Fruit fly (Drosophila melanogaster) whole organism, prepupa: ENCODE measurements around the gene CG8031.
A peak's percentile ranks its signal among the peaks of the same experiment; 100 is the strongest.

Experiments
- CG10631 ChIP-seq: fragments of 200-800 bp; sonication (Bioruptor generic); optimal IDR thresholded peaks from 2 replicates; lab custom pipeline; 2016; ENCODE audit warnings: missing biosample characterization, missing genetic modification characterization
- CG11762 ChIP-seq: fragments of 200-800 bp; sonication (Bioruptor generic); optimal IDR thresholded peaks from 3 replicates; lab custom pipeline; 2016; ENCODE audit warnings: missing biosample characterization, missing genetic modification characterization; ENCODE audit not compliant: insufficient read depth
- CG15336 ChIP-seq: fragments of 200-800 bp; sonication (Bioruptor generic); IDR thresholded peaks from 2 replicates; pipeline ENCODE4 v1.3.6; 2022; ENCODE audit warnings: missing biosample characterization, missing genetic modification characterization
- CG1621 ChIP-seq: fragments of 200-800 bp; sonication (Bioruptor generic); optimal IDR thresholded peaks from 3 replicates; lab custom pipeline; 2018; ENCODE audit warnings: missing biosample characterization, mild to moderate bottlenecking, missing genetic modification characterization
- CG16779 ChIP-seq: fragments of 200-800 bp; sonication (Bioruptor generic); optimal IDR thresholded peaks from 3 replicates; lab custom pipeline; 2017; ENCODE audit warnings: missing biosample characterization, mild to moderate bottlenecking, missing genetic modification characterization
- CG31627 ChIP-seq: fragments of 200-800 bp; sonication (Bioruptor generic); optimal IDR thresholded peaks from 3 replicates; lab custom pipeline; 2016; ENCODE audit warnings: missing biosample characterization, missing genetic modification characterization
- CG32006 ChIP-seq: fragments of 200-800 bp; sonication (Bioruptor generic); optimal IDR thresholded peaks from 3 replicates; lab custom pipeline; 2017; ENCODE audit warnings: missing biosample characterization, mild to moderate bottlenecking, missing genetic modification characterization
- CG3919 ChIP-seq: fragments of 200-800 bp; sonication (Bioruptor generic); optimal IDR thresholded peaks from 3 replicates; lab custom pipeline; 2016; ENCODE audit warnings: missing biosample characterization, missing genetic modification characterization
- CG4318 ChIP-seq: fragments of 200-800 bp; sonication (Bioruptor generic); optimal IDR thresholded peaks from 3 replicates; lab custom pipeline; 2017; ENCODE audit warnings: missing biosample characterization, mild to moderate bottlenecking, missing genetic modification characterization
- CG6276 ChIP-seq: fragments of 200-800 bp; sonication (Bioruptor generic); optimal IDR thresholded peaks from 2 replicates; lab custom pipeline; 2017; ENCODE audit warnings: missing biosample characterization, mild to moderate bottlenecking, missing genetic modification characterization
- CG6792 ChIP-seq: fragments of 200-800 bp; sonication (Bioruptor generic); optimal IDR thresholded peaks from 3 replicates; lab custom pipeline; 2016; ENCODE audit warnings: missing biosample characterization, missing genetic modification characterization
- CG6808 ChIP-seq: fragments of 200-800 bp; sonication (Bioruptor generic); optimal IDR thresholded peaks from 3 replicates; lab custom pipeline; 2017; ENCODE audit warnings: missing biosample characterization, missing genetic modification characterization, mild to moderate bottlenecking, moderate library complexity, missing genetic modification reagents
- CG6854 ChIP-seq: fragments of 200-800 bp; sonication (Bioruptor generic); optimal IDR thresholded peaks from 2 replicates; lab custom pipeline; 2017; ENCODE audit warnings: missing biosample characterization, mild to moderate bottlenecking, missing genetic modification characterization
- CG7368 ChIP-seq: fragments of 200-800 bp; sonication (Bioruptor generic); optimal IDR thresholded peaks from 3 replicates; lab custom pipeline; 2016; ENCODE audit warnings: missing biosample characterization, missing genetic modification characterization
- CG8119 ChIP-seq: fragments of 200-800 bp; sonication (Bioruptor generic); IDR thresholded peaks from 3 replicates; pipeline ENCODE4 v1.3.6; 2022; ENCODE audit warnings: missing biosample characterization, missing genetic modification characterization
- CG8319 ChIP-seq: fragments of 200-800 bp; sonication (Bioruptor generic); optimal IDR thresholded peaks from 3 replicates; lab custom pipeline; 2016; ENCODE audit warnings: missing biosample characterization, missing genetic modification characterization
- Eip75B ChIP-seq: fragments of 200-800 bp; sonication (Bioruptor generic); optimal IDR thresholded peaks from 3 replicates; lab custom pipeline; 2016; ENCODE audit warnings: missing biosample characterization, missing genetic modification characterization
- Eip78C ChIP-seq: fragments of 200-800 bp; sonication (Bioruptor generic); peaks from one replicate; lab custom pipeline; 2016; ENCODE audit warnings: missing biosample characterization, missing genetic modification characterization
- Eip93F ChIP-seq: fragments of 200-800 bp; sonication (Bioruptor generic); optimal IDR thresholded peaks from 2 replicates; lab custom pipeline; 2016; ENCODE audit warnings: missing biosample characterization, mild to moderate bottlenecking, missing genetic modification characterization
- Ets96B ChIP-seq: fragments of 200-800 bp; optimal IDR thresholded peaks from 2 replicates; lab custom pipeline; 2019; ENCODE audit warnings: missing biosample characterization, mild to moderate bottlenecking, missing genetic modification characterization, moderate library complexity
- Gug ChIP-seq: fragments of 200-800 bp; sonication (Bioruptor generic); IDR thresholded peaks from 2 replicates; pipeline ENCODE4 v1.3.6; 2022; ENCODE audit warnings: missing biosample characterization, missing genetic modification characterization
- Hr39 ChIP-seq: fragments of 200-800 bp; sonication (Bioruptor generic); optimal IDR thresholded peaks from 2 replicates; lab custom pipeline; 2016; ENCODE audit warnings: missing biosample characterization, missing genetic modification characterization
- Hr4 ChIP-seq: fragments of 200-800 bp; sonication (Bioruptor generic); optimal IDR thresholded peaks from 3 replicates; lab custom pipeline; 2016; ENCODE audit warnings: missing biosample characterization, missing genetic modification characterization
- Met ChIP-seq: fragments of 200-800 bp; sonication (Bioruptor generic); optimal IDR thresholded peaks from 3 replicates; lab custom pipeline; 2016; ENCODE audit warnings: missing biosample characterization, missing genetic modification characterization
- OdsH ChIP-seq: fragments of 200-800 bp; sonication (Bioruptor generic); optimal IDR thresholded peaks from 3 replicates; lab custom pipeline; 2016; ENCODE audit warnings: missing biosample characterization, missing genetic modification characterization
- Sox102F ChIP-seq: fragments of 200-800 bp; sonication (Bioruptor generic); optimal IDR thresholded peaks from 2 replicates; lab custom pipeline; 2016; ENCODE audit warnings: missing biosample characterization, mild to moderate bottlenecking, missing genetic modification characterization
- Sox15 ChIP-seq: fragments of 200-800 bp; sonication (Bioruptor generic); optimal IDR thresholded peaks from 3 replicates; lab custom pipeline; 2016; ENCODE audit warnings: missing biosample characterization, missing genetic modification characterization
- achi ChIP-seq: fragments of 200-800 bp; sonication (Bioruptor generic); optimal IDR thresholded peaks from 3 replicates; lab custom pipeline; 2016; ENCODE audit warnings: missing biosample characterization, missing genetic modification characterization
- acj6 ChIP-seq: fragments of 200-800 bp; sonication (Bioruptor generic); optimal IDR thresholded peaks from 3 replicates; lab custom pipeline; 2016; ENCODE audit warnings: missing biosample characterization, missing genetic modification characterization
- cyc ChIP-seq: fragments of 200-800 bp; sonication (Bioruptor generic); optimal IDR thresholded peaks from 3 replicates; lab custom pipeline; 2016; ENCODE audit warnings: missing biosample characterization, missing genetic modification characterization
- dac ChIP-seq: fragments of 200-800 bp; sonication (Bioruptor generic); optimal IDR thresholded peaks from 2 replicates; lab custom pipeline; 2017; ENCODE audit warnings: missing biosample characterization, mild to moderate bottlenecking, missing genetic modification characterization
- dsx ChIP-seq: fragments of 200-800 bp; optimal IDR thresholded peaks from 3 replicates; lab custom pipeline; 2019; ENCODE audit warnings: missing biosample characterization, mild to moderate bottlenecking, missing genetic modification characterization, moderate library complexity; ENCODE audit not compliant: poor library complexity, severe bottlenecking
- esn ChIP-seq: fragments of 200-800 bp; sonication (Bioruptor generic); optimal IDR thresholded peaks from 2 replicates; lab custom pipeline; 2016; ENCODE audit warnings: missing biosample characterization, mild to moderate bottlenecking, missing genetic modification characterization, moderate library complexity
- fd59A ChIP-seq: fragments of 200-800 bp; sonication (Bioruptor generic); optimal IDR thresholded peaks from 2 replicates; lab custom pipeline; 2017; ENCODE audit warnings: missing biosample characterization, mild to moderate bottlenecking, missing genetic modification characterization, missing genetic modification reagents
- fkh ChIP-seq: fragments of 200-800 bp; sonication (Bioruptor generic); optimal IDR thresholded peaks from 3 replicates; lab custom pipeline; 2017; ENCODE audit warnings: missing biosample characterization, mild to moderate bottlenecking, missing genetic modification characterization, moderate library complexity
- lz ChIP-seq: fragments of 200-800 bp; sonication (Bioruptor generic); optimal IDR thresholded peaks from 3 replicates; lab custom pipeline; 2016; ENCODE audit warnings: missing biosample characterization, missing genetic modification characterization
- pdm3 ChIP-seq: fragments of 200-800 bp; sonication (Bioruptor generic); optimal IDR thresholded peaks from 3 replicates; lab custom pipeline; 2016; ENCODE audit warnings: missing biosample characterization, missing genetic modification characterization
- salr ChIP-seq, 2 experiments: fragments of 200-800 bp; sonication (Bioruptor generic); optimal IDR thresholded peaks; 3 replicates each; lab custom pipeline; 2016 to 2018; ENCODE audit warnings: missing biosample characterization in 2 of 2, missing genetic modification characterization in 2 of 2, mild to moderate bottlenecking in 1 of 2
- spab ChIP-seq: fragments of 200-800 bp; sonication (Bioruptor generic); optimal IDR thresholded peaks from 2 replicates; lab custom pipeline; 2017; ENCODE audit warnings: missing biosample characterization, mild to moderate bottlenecking, missing genetic modification characterization, missing genetic modification reagents
- ss ChIP-seq, 2 experiments: fragments of 200-800 bp; sonication (Bioruptor generic); optimal IDR thresholded peaks; 2 replicates in 1 of 2; 3 replicates in 1 of 2; lab custom pipeline; 2017 to 2018; ENCODE audit warnings: mild to moderate bottlenecking in 2 of 2, missing biosample characterization in 2 of 2, missing genetic modification characterization in 2 of 2, moderate library complexity in 1 of 2
- svp ChIP-seq: fragments of 200-800 bp; sonication (Bioruptor generic); peaks from one replicate; lab custom pipeline; 2016; ENCODE audit warnings: missing biosample characterization, missing genetic modification characterization
- topi ChIP-seq: fragments of 200-800 bp; sonication (Bioruptor generic); optimal IDR thresholded peaks from 3 replicates; lab custom pipeline; 2016; ENCODE audit warnings: missing biosample characterization, missing genetic modification characterization
- vri ChIP-seq: fragments of 200-800 bp; sonication (Bioruptor generic); optimal IDR thresholded peaks from 3 replicates; lab custom pipeline; 2016; ENCODE audit warnings: missing biosample characterization, mild to moderate bottlenecking, missing genetic modification characterization

Gene CG8031

dm6 chr3R:12974447-12974846, 36.7 kb downstream of the CG8031 start (continued):
- TF ChIP-seq CG6792 (GFP tag; lab: Kevin White, UChicago) (peak; percentile 50), Eip93F (GFP tag; lab: Kevin White, UChicago) (no peak), ss (GFP tag; optimal IDR thresholded peaks at IDR 0.05; lab: Kevin White, UChicago) (no peak), Eip75B (no peak), CG6276 (GFP tag; lab: Kevin White, UChicago) (no peak), Sox15 (GFP tag; lab: Kevin White, UChicago) (no peak), CG8119 (no peak), fd59A (GFP tag; lab: Kevin White, UChicago) (no peak), topi (GFP tag; lab: Kevin White, UChicago) (peak; percentile 42), Hr4 (GFP tag; lab: Kevin White, UChicago) (no peak), Ets96B (tag; lab: Kevin White, UChicago) (no peak), fkh (GFP tag; lab: Kevin White, UChicago) (no peak), svp (GFP tag; lab: Kevin White, UChicago) (peak; percentile 64), CG7368 (GFP tag; lab: Kevin White, UChicago) (peak; percentile 17), CG3919 (peak; percentile 55), dac (GFP tag; lab: Kevin White, UChicago) (no peak), salr (GFP tag; optimal IDR thresholded peaks at IDR 0.05; lab: Kevin White, UChicago) (peak in 1 of 2 experiments; percentile 30), Hr39 (no peak), CG15336 (no peak), OdsH (GFP tag; lab: Kevin White, UChicago) (peak; percentile 46), CG11762 (no peak), Sox102F (peak; percentile 12), spab (GFP tag; lab: Kevin White, UChicago) (no peak), dsx (GFP tag; lab: Kevin White, UChicago) (no peak), achi (GFP tag; lab: Kevin White, UChicago) (peak; percentile 35), CG6854 (GFP tag; lab: Kevin White, UChicago) (no peak), pdm3 (GFP tag; lab: Kevin White, UChicago) (no peak), CG10631 (GFP tag; lab: Kevin White, UChicago) (peak; percentile 53), CG1621 (tag; lab: Kevin White, UChicago) (no peak), CG32006 (peak; percentile 46), CG31627 (no peak), esn (GFP tag; lab: Kevin White, UChicago) (no peak), CG16779 (tag; lab: Kevin White, UChicago) (no peak), lz (GFP tag; lab: Kevin White, UChicago) (peak; percentile 9), cyc (GFP tag; lab: Kevin White, UChicago) (no peak), CG8319 (no peak), CG6808 (GFP tag; lab: Kevin White, UChicago) (no peak), Met (peak; percentile 19), CG4318 (GFP tag; lab: Kevin White, UChicago) (no peak), Eip78C (GFP tag; lab: Kevin White, UChicago) (peak; percentile 68), acj6 (GFP tag; lab: Kevin White, UChicago) (peak; percentile 24), Gug (GFP tag; lab: Robert Waterston, UW) (no peak)

dm6 chr3R:12972106-12972505, 39.0 kb downstream of the CG8031 start:
- TF ChIP-seq CG1621 (tag; lab: Kevin White, UChicago) (no peak), vri (GFP tag; lab: Kevin White, UChicago) (peak; percentile 34)
